Worm (Caenorhabditis elegans): ENCODE measurements around the gene sec-16A.1.
A peak's percentile ranks its signal among the peaks of the same experiment; 100 is the strongest.

Gene sec-16A.1

ce11 chrIII:9125789-9126304 is at the start of gene sec-16A.1:
Gene sec-16A.1 (plus strand): TSS chrIII:9125839.
- no peak for TF ChIP-seq fkh-10 (GFP tag; optimal IDR thresholded peaks at IDR 0.05)
- peak; percentile 37 for TF ChIP-seq nfya-1 (tag; optimal IDR thresholded peaks at IDR 0.05; ENCODE audit: insufficient read depth)
- no peak for TF ChIP-seq jun-1 (tag; optimal IDR thresholded peaks at IDR 0.05)
- no peak for TF ChIP-seq unc-39 (tag; optimal IDR thresholded peaks at IDR 0.05)
- no peak for TF ChIP-seq ztf-11 (tag; optimal IDR thresholded peaks at IDR 0.05)
- TF ChIP-seq ztf-4 (tag; optimal IDR thresholded peaks at IDR 0.05) = no peak
- TF ChIP-seq egl-5 (tag; optimal IDR thresholded peaks at IDR 0.05) = no peak
- TF ChIP-seq R02D3.7 (tag; optimal IDR thresholded peaks at IDR 0.05) = no peak
- peak; percentile 27 for TF ChIP-seq elt-2 (tag; optimal IDR thresholded peaks at IDR 0.05)
- no peak for TF ChIP-seq elt-1 (tag; optimal IDR thresholded peaks at IDR 0.05)
- TF ChIP-seq aly-2 (tag; optimal IDR thresholded peaks at IDR 0.05) = no peak
- TF ChIP-seq sea-2 (GFP tag; optimal IDR thresholded peaks at IDR 0.05) = no peak
- TF ChIP-seq snpc-4 (tag; optimal IDR thresholded peaks at IDR 0.05) = no peak
- peak; percentile 11 for TF ChIP-seq hmg-11 (tag; optimal IDR thresholded peaks at IDR 0.05)
- no peak for TF ChIP-seq ceh-9 (tag; optimal IDR thresholded peaks at IDR 0.05)
- no peak for TF ChIP-seq ceh-82 (tag; optimal IDR thresholded peaks at IDR 0.05)
- peak; percentile 40 for TF ChIP-seq nhr-43 (tag; optimal IDR thresholded peaks at IDR 0.05; ENCODE audit: poor library complexity, severe bottlenecking)
- no peak for TF ChIP-seq zag-1 (tag; optimal IDR thresholded peaks at IDR 0.05)
- no peak for TF ChIP-seq skn-1 (tag; optimal IDR thresholded peaks at IDR 0.05)
- TF ChIP-seq daf-12 (tag; optimal IDR thresholded peaks at IDR 0.05) = no peak
- no peak for TF ChIP-seq lsy-12 (tag; optimal IDR thresholded peaks at IDR 0.05)
- no peak for TF ChIP-seq mdl-1 (tag; optimal IDR thresholded peaks at IDR 0.05)
- TF ChIP-seq nhr-76 (tag; optimal IDR thresholded peaks at IDR 0.05) = no peak
- TF ChIP-seq nhr-12 (tag; optimal IDR thresholded peaks at IDR 0.05) = no peak
- no peak for TF ChIP-seq fkh-2 (tag; optimal IDR thresholded peaks at IDR 0.05)
- TF ChIP-seq nhr-237 (tag; optimal IDR thresholded peaks at IDR 0.05) = no peak
- TF ChIP-seq ama-1 (optimal IDR thresholded peaks at IDR 0.05) = no peak
- no peak for TF ChIP-seq pqm-1 (tag; optimal IDR thresholded peaks at IDR 0.05)
- TF ChIP-seq nhr-28 (tag; optimal IDR thresholded peaks at IDR 0.05) = no peak
- peak; percentile 46 for TF ChIP-seq nhr-25 (tag; optimal IDR thresholded peaks at IDR 0.05)
- TF ChIP-seq nhr-23 (tag; optimal IDR thresholded peaks at IDR 0.05) = peak; percentile 82
- no peak for TF ChIP-seq eor-1 (tag; optimal IDR thresholded peaks at IDR 0.05)
- no peak for TF ChIP-seq fos-1 (tag; optimal IDR thresholded peaks at IDR 0.05)
- no peak for TF ChIP-seq mml-1 (tag; optimal IDR thresholded peaks at IDR 0.05)
- TF ChIP-seq lin-15B (tag; optimal IDR thresholded peaks at IDR 0.05) = no peak
- no peak for TF ChIP-seq lin-39 (tag; optimal IDR thresholded peaks at IDR 0.05)

- TF ChIP-seq ceh-9 (tag; optimal IDR thresholded peaks at IDR 0.05) = no peak
- TF ChIP-seq aly-2 (tag; optimal IDR thresholded peaks at IDR 0.05) = no peak
- TF ChIP-seq ceh-16 (tag; optimal IDR thresholded peaks at IDR 0.05) = no peak
- TF ChIP-seq nfya-1 (tag; optimal IDR thresholded peaks at IDR 0.05; ENCODE audit: insufficient read depth) = no peak
- no peak for TF ChIP-seq elt-2 (tag; optimal IDR thresholded peaks at IDR 0.05)
- TF ChIP-seq mdl-1 (tag; optimal IDR thresholded peaks at IDR 0.05) = no peak
- no peak for TF ChIP-seq fkh-10 (GFP tag; optimal IDR thresholded peaks at IDR 0.05)
- no peak for TF ChIP-seq nhr-11 (tag; optimal IDR thresholded peaks at IDR 0.05)
- TF ChIP-seq nhr-28 (tag; optimal IDR thresholded peaks at IDR 0.05) = no peak
- no peak for TF ChIP-seq nhr-237 (tag; optimal IDR thresholded peaks at IDR 0.05)
These were observed 47.9 kb upstream of the sec-16A.1 start, which contains the start of gene F02A9.1 for ce11 chrIII:9077708-9078107. Gene F02A9.1 (minus strand): TSS chrIII:9077808.

- no peak for TF ChIP-seq nhr-23 (tag; optimal IDR thresholded peaks at IDR 0.05)
- peak; percentile 74 for TF ChIP-seq egl-5 (tag; optimal IDR thresholded peaks at IDR 0.05)
- peak; percentile 5 for TF ChIP-seq ama-1 (optimal IDR thresholded peaks at IDR 0.05)
These were observed 45.5 kb upstream of the sec-16A.1 start for ce11 chrIII:9080127-9080526.

- TF ChIP-seq nfya-1 (tag; optimal IDR thresholded peaks at IDR 0.05; ENCODE audit: insufficient read depth) (peak; percentile 31), mml-1 (tag; optimal IDR thresholded peaks at IDR 0.05) (no peak), pqm-1 (tag; optimal IDR thresholded peaks at IDR 0.05) (no peak), egl-5 (tag; optimal IDR thresholded peaks at IDR 0.05) (no peak), aly-2 (tag; optimal IDR thresholded peaks at IDR 0.05) (no peak)
These were observed 44.6 kb upstream of the sec-16A.1 start, which contains the start of gene far-1 for ce11 chrIII:9081055-9081454. Gene far-1 (minus strand): TSS chrIII:9081179.

Measured in whole organism, L3 larva.